Worm (Caenorhabditis elegans) whole organism, L4 larva: ENCODE measurements around the gene lpr-4.

Experiments
- mep-1 ChIP-seq: fragments of 150-350 bp; sonication (generic microtip); optimal IDR thresholded peaks from 3 replicates; lab custom pipeline; 2014; ENCODE audit warnings: missing biosample characterization, missing genetic modification characterization
- nhr-28 ChIP-seq: fragments of 150-350 bp; optimal IDR thresholded peaks from 2 replicates; lab custom pipeline; 2014; ENCODE audit warnings: missing biosample characterization, missing genetic modification characterization
- spr-3 ChIP-seq: fragments of 200-800 bp; sonication (Bioruptor generic); optimal IDR thresholded peaks from 2 replicates; lab custom pipeline; 2018; ENCODE audit warnings: mild to moderate bottlenecking, missing genetic modification characterization, missing compliant biosample characterization

- TF ChIP-seq nhr-28 (tag; lab: Kevin White, UChicago) (no peak), mep-1 (tag; lab: Kevin White, UChicago) (no peak), spr-3 (no peak)
Measured at ce11 chrX:11028617-11029016, 36.3 kb upstream of the lpr-4 start, which contains the start of gene ldb-1.
